Fruit fly (Drosophila melanogaster): ENCODE results near the gene CG6761.

dm6 chr3L:9694867-9695236 lies 8.5 kb downstream of the CG6761 start:
- TF ChIP-seq Asciz (GFP tag; optimal IDR thresholded peaks at IDR 0.05) (no peak), eyg (GFP tag; optimal IDR thresholded peaks at IDR 0.05) (no peak), H15 (GFP tag; IDR thresholded peaks at IDR 0.05) (no peak), nmo (GFP tag; optimal IDR thresholded peaks at IDR 0.05) (no peak)
